Fruit fly (Drosophila melanogaster) whole organism, embryonic: ENCODE measurements around the gene CG13252.

Experiments used
- Ada2b ChIP-seq: fragments of 200-800 bp; sonication (Bioruptor generic); IDR thresholded peaks from 2 replicates; pipeline ENCODE4 v1.3.6; 2022; ENCODE audit warnings: missing biosample characterization, missing genetic modification characterization
- Adf1 ChIP-seq: fragments of 200-800 bp; sonication (Bioruptor generic); IDR thresholded peaks from 2 replicates; pipeline ENCODE4 v1.3.6; 2022; ENCODE audit warnings: missing biosample characterization, missing genetic modification characterization
- CG10959 ChIP-seq: fragments of 200-800 bp; sonication (Bioruptor generic); IDR thresholded peaks from 2 replicates; pipeline ENCODE4 v1.3.6; 2022; ENCODE audit warnings: missing biosample characterization, missing genetic modification characterization
- CG11695 ChIP-seq: fragments of 200-800 bp; sonication (Bioruptor generic); IDR thresholded peaks from 3 replicates; pipeline ENCODE4 v1.3.6; 2022; ENCODE audit warnings: missing biosample characterization, missing genetic modification characterization
- CG11696 ChIP-seq: fragments of 200-800 bp; sonication (Bioruptor generic); IDR thresholded peaks from 2 replicates; pipeline ENCODE4 v1.3.6; 2022; ENCODE audit warnings: missing biosample characterization, missing genetic modification characterization
- CG12071 ChIP-seq: fragments of 200-800 bp; sonication (Bioruptor generic); optimal IDR thresholded peaks from 3 replicates; lab custom pipeline; 2018; ENCODE audit warnings: missing biosample characterization, mild to moderate bottlenecking, missing genetic modification characterization
- CG1529 ChIP-seq: fragments of 200-800 bp; sonication (Bioruptor generic); optimal IDR thresholded peaks from 3 replicates; lab custom pipeline; 2018; ENCODE audit warnings: missing biosample characterization, missing genetic modification characterization
- CG16779 ChIP-seq: fragments of 200-800 bp; sonication (Bioruptor generic); IDR thresholded peaks from 2 replicates; pipeline ENCODE4 v1.3.6; 2022; ENCODE audit warnings: missing biosample characterization, missing genetic modification characterization
- CG1832 ChIP-seq: fragments of 200-800 bp; sonication (Bioruptor generic); optimal IDR thresholded peaks from 2 replicates; lab custom pipeline; 2017; ENCODE audit warnings: missing biosample characterization, mild to moderate bottlenecking, missing genetic modification characterization, inconsistent platforms
- CG2120 ChIP-seq: fragments of 200-800 bp; sonication (Bioruptor generic); optimal IDR thresholded peaks from 3 replicates; lab custom pipeline; 2016; ENCODE audit warnings: missing biosample characterization, missing genetic modification characterization
- CG2889 ChIP-seq: fragments of 200-800 bp; sonication (Bioruptor generic); IDR thresholded peaks from 3 replicates; pipeline ENCODE4 v1.3.6; 2022; ENCODE audit warnings: missing biosample characterization, missing genetic modification characterization
- CG31365 ChIP-seq: fragments of 200-800 bp; sonication (Bioruptor generic); optimal IDR thresholded peaks from 2 replicates; lab custom pipeline; 2018; ENCODE audit warnings: missing biosample characterization, mild to moderate bottlenecking, missing genetic modification characterization
- CG31388 ChIP-seq: fragments of 200-800 bp; sonication (Bioruptor generic); optimal IDR thresholded peaks from 2 replicates; lab custom pipeline; 2016; ENCODE audit warnings: missing biosample characterization, missing genetic modification characterization
- CG34376 ChIP-seq: fragments of 200-800 bp; sonication (Bioruptor generic); optimal IDR thresholded peaks from 2 replicates; lab custom pipeline; 2018; ENCODE audit warnings: missing biosample characterization, mild to moderate bottlenecking, missing genetic modification characterization
- CG4707 ChIP-seq: fragments of 200-800 bp; sonication (Bioruptor generic); optimal IDR thresholded peaks from 2 replicates; lab custom pipeline; 2018; ENCODE audit warnings: missing biosample characterization, mild to moderate bottlenecking, missing genetic modification characterization, moderate library complexity
- CG6813 ChIP-seq: fragments of 200-800 bp; sonication (Bioruptor generic); optimal IDR thresholded peaks from 2 replicates; lab custom pipeline; 2017; ENCODE audit warnings: missing biosample characterization, missing genetic modification characterization, mild to moderate bottlenecking, moderate library complexity, missing genetic modification reagents
- CG7372 ChIP-seq: fragments of 200-800 bp; sonication (Bioruptor generic); IDR thresholded peaks from 2 replicates; pipeline ENCODE4 v1.3.6; 2022; ENCODE audit warnings: missing biosample characterization, missing genetic modification characterization
- CG7928 ChIP-seq: fragments of 200-800 bp; sonication (Bioruptor generic); optimal IDR thresholded peaks from 2 replicates; lab custom pipeline; 2017; ENCODE audit warnings: missing biosample characterization, mild to moderate bottlenecking, missing genetic modification characterization
- CG9215 ChIP-seq: fragments of 200-800 bp; sonication (Bioruptor generic); IDR thresholded peaks from 2 replicates; pipeline ENCODE4 v1.3.6; 2022; ENCODE audit warnings: missing biosample characterization, missing genetic modification characterization
- CG9932 ChIP-seq: fragments of 200-800 bp; sonication (Bioruptor generic); IDR thresholded peaks from 2 replicates; pipeline ENCODE4 v1.3.6; 2022; ENCODE audit warnings: missing biosample characterization, missing genetic modification characterization
- Doc2 ChIP-seq: fragments of 200-800 bp; sonication (Bioruptor generic); IDR thresholded peaks from 2 replicates; pipeline ENCODE4 v1.3.6; 2022; ENCODE audit warnings: missing biosample characterization, missing genetic modification characterization
- Gug ChIP-seq: fragments of 200-800 bp; sonication (Bioruptor generic); IDR thresholded peaks from 4 replicates; pipeline ENCODE4 v1.3.6; 2022; ENCODE audit warnings: missing biosample characterization, missing genetic modification characterization
- Jarid2 ChIP-seq: fragments of 200-800 bp; sonication (Bioruptor generic); optimal IDR thresholded peaks from 3 replicates; lab custom pipeline; 2017; ENCODE audit warnings: mild to moderate bottlenecking, missing biosample characterization, missing genetic modification reagents, missing genetic modification characterization
- MBD-R2 ChIP-seq: fragments of 200-800 bp; sonication (Bioruptor generic); IDR thresholded peaks from 2 replicates; pipeline ENCODE4 v1.3.6; 2022; ENCODE audit warnings: missing biosample characterization, missing genetic modification characterization
- Mrtf ChIP-seq: fragments of 200-800 bp; sonication (Bioruptor generic); IDR thresholded peaks from 3 replicates; pipeline ENCODE4 v1.3.6; 2022; ENCODE audit warnings: missing biosample characterization, missing genetic modification characterization
- Opbp ChIP-seq: fragments of 200-800 bp; sonication (Bioruptor generic); IDR thresholded peaks from 3 replicates; pipeline ENCODE4 v1.3.6; 2022; ENCODE audit warnings: missing biosample characterization, missing genetic modification characterization; ENCODE audit not compliant: partially characterized antibody
- Ssrp ChIP-seq: fragments of 200-800 bp; sonication (Bioruptor generic); optimal IDR thresholded peaks from 2 replicates; lab custom pipeline; 2018; ENCODE audit warnings: missing biosample characterization, mild to moderate bottlenecking, missing genetic modification characterization, moderate library complexity
- Xrp1 ChIP-seq: fragments of 200-800 bp; sonication (Bioruptor generic); IDR thresholded peaks from 2 replicates; pipeline ENCODE4 v1.3.6; 2022; ENCODE audit warnings: missing biosample characterization, missing genetic modification characterization
- abd-A ChIP-seq: fragments of 200-800 bp; sonication (Bioruptor generic); optimal IDR thresholded peaks from 3 replicates; lab custom pipeline; 2019; ENCODE audit warnings: missing biosample characterization, mild to moderate bottlenecking, missing genetic modification characterization, moderate library complexity
- az2 ChIP-seq: fragments of 200-800 bp; sonication (Bioruptor generic); optimal IDR thresholded peaks from 3 replicates; lab custom pipeline; 2016; ENCODE audit warnings: missing biosample characterization, missing genetic modification characterization
- dimm ChIP-seq: fragments of 200-800 bp; sonication (Bioruptor generic); IDR thresholded peaks from 2 replicates; pipeline ENCODE4 v1.3.6; 2022; ENCODE audit warnings: missing biosample characterization, missing genetic modification characterization
- disco-r ChIP-seq: fragments of 200-800 bp; sonication (Bioruptor generic); optimal IDR thresholded peaks from 2 replicates; lab custom pipeline; 2016; ENCODE audit warnings: missing biosample characterization, missing genetic modification characterization
- dm ChIP-seq: fragments of 200-800 bp; sonication (Bioruptor generic); optimal IDR thresholded peaks from 3 replicates; lab custom pipeline; 2016; ENCODE audit warnings: missing biosample characterization, missing genetic modification characterization
- fd102C ChIP-seq: fragments of 200-800 bp; sonication (Bioruptor generic); optimal IDR thresholded peaks from 2 replicates; lab custom pipeline; 2018; ENCODE audit warnings: missing biosample characterization, mild to moderate bottlenecking, missing genetic modification characterization, moderate library complexity
- fd64A ChIP-seq: fragments of 200-800 bp; sonication (Bioruptor generic); optimal IDR thresholded peaks from 3 replicates; lab custom pipeline; 2018; ENCODE audit warnings: missing biosample characterization, mild to moderate bottlenecking, missing genetic modification characterization
- hbn ChIP-seq: fragments of 200-800 bp; sonication (Bioruptor generic); IDR thresholded peaks from 2 replicates; pipeline ENCODE4 v1.3.6; 2022; ENCODE audit warnings: missing biosample characterization, missing genetic modification characterization; ENCODE audit not compliant: partially characterized antibody
- ind ChIP-seq: fragments of 200-800 bp; sonication (Bioruptor generic); optimal IDR thresholded peaks from 3 replicates; lab custom pipeline; 2016; ENCODE audit warnings: missing biosample characterization, missing genetic modification characterization
- lilli ChIP-seq: fragments of 200-800 bp; sonication (Bioruptor generic); optimal IDR thresholded peaks from 3 replicates; lab custom pipeline; 2016; ENCODE audit warnings: missing biosample characterization, missing genetic modification characterization
- nerfin-1 ChIP-seq: fragments of 200-800 bp; sonication (Bioruptor generic); optimal IDR thresholded peaks from 3 replicates; lab custom pipeline; 2019; ENCODE audit warnings: missing biosample characterization, mild to moderate bottlenecking, missing genetic modification characterization, moderate library complexity
- onecut ChIP-seq: fragments of 200-800 bp; sonication (Bioruptor generic); IDR thresholded peaks from 2 replicates; pipeline ENCODE4 v1.3.6; 2022; ENCODE audit warnings: missing biosample characterization, missing genetic modification characterization
- pita ChIP-seq: fragments of 200-800 bp; sonication (Bioruptor generic); optimal IDR thresholded peaks from 2 replicates; lab custom pipeline; 2017; ENCODE audit warnings: missing biosample characterization, mild to moderate bottlenecking, missing genetic modification characterization
- ranshi ChIP-seq: fragments of 200-800 bp; sonication (Bioruptor generic); IDR thresholded peaks from 2 replicates; pipeline ENCODE4 v1.3.6; 2022; ENCODE audit warnings: missing biosample characterization, missing genetic modification characterization
- sc ChIP-seq, 3 experiments: fragments of >200 bp in 2 of 3; fragments of 200-800 bp in 1 of 3; sonication (Bioruptor generic) in 1 of 3; optimal IDR thresholded peaks; 2 replicates in 2 of 3; 3 replicates in 1 of 3; lab custom pipeline; 2017; ENCODE audit warnings: mild to moderate bottlenecking in 1 of 3, missing biosample characterization in 1 of 3, missing genetic modification characterization in 1 of 3, missing genetic modification reagents in 1 of 3
- scrt ChIP-seq: fragments of 200-800 bp; sonication (Bioruptor generic); optimal IDR thresholded peaks from 2 replicates; lab custom pipeline; 2018; ENCODE audit warnings: missing biosample characterization, mild to moderate bottlenecking, missing genetic modification characterization, moderate library complexity
- slbo ChIP-seq: fragments of 200-800 bp; sonication (Bioruptor generic); IDR thresholded peaks from 2 replicates; pipeline ENCODE4 v1.3.6; 2022; ENCODE audit warnings: missing biosample characterization, missing genetic modification characterization
- tio ChIP-seq: fragments of 200-800 bp; sonication (Bioruptor generic); optimal IDR thresholded peaks from 2 replicates; lab custom pipeline; 2017; ENCODE audit warnings: missing biosample characterization, missing genetic modification characterization, inconsistent platforms
- yki ChIP-seq: fragments of >200 bp; optimal IDR thresholded peaks from 3 replicates; lab custom pipeline; 2018
- z ChIP-seq: fragments of 200-800 bp; sonication (Bioruptor generic); IDR thresholded peaks from 3 replicates; pipeline ENCODE4 v1.3.6; 2022; ENCODE audit warnings: missing biosample characterization, missing genetic modification characterization
- zfh2 ChIP-seq: fragments of 200-800 bp; sonication (Bioruptor generic); optimal IDR thresholded peaks from 2 replicates; lab custom pipeline; 2016; ENCODE audit warnings: missing biosample characterization, missing genetic modification characterization

The CG13252 gene

dm6 chr3L:20778224-20779063, 48.1 kb downstream of the CG13252 start, which contains the start of the genes Pex16 and Pex14 (continued):
- TF ChIP-seq Opbp (GFP tag; lab: Robert Waterston, UW) (no peak), z (GFP tag; lab: Robert Waterston, UW) (no peak), pita (no peak), disco-r (GFP tag; lab: Kevin White, UChicago) (peak; percentile 48), CG2120 (GFP tag; lab: Kevin White, UChicago) (peak; percentile 85), az2 (GFP tag; lab: Kevin White, UChicago) (peak; percentile 76), CG7928 (GFP tag; lab: Kevin White, UChicago) (no peak), sc (optimal IDR thresholded peaks at IDR 0.05; lab: Kevin White, UChicago) (no peak), sc (GFP tag; optimal IDR thresholded peaks at IDR 0.05; lab: Kevin White, UChicago) (no peak), lilli (peak; percentile 85), Ssrp (tag; lab: Kevin White, UChicago) (peak; percentile 65), Ada2b (GFP tag; lab: Robert Waterston, UW) (peak; percentile 72), ind (GFP tag; lab: Kevin White, UChicago) (peak; percentile 81), CG31388 (no peak), CG31365 (tag; lab: Kevin White, UChicago) (peak; percentile 2), hbn (no peak), onecut (GFP tag; lab: Robert Waterston, UW) (peak; percentile 25; the same call in 1 of the 2 replicates), Xrp1 (GFP tag; lab: Robert Waterston, UW) (peak; percentile 69), CG34376 (no peak), Adf1 (GFP tag; lab: Robert Waterston, UW) (0 out of 2 replicates have a peak, but pooled peaks have one; percentile 8), abd-A (no peak), Jarid2 (GFP tag; lab: Kevin White, UChicago) (no peak), ranshi (GFP tag; lab: Robert Waterston, UW) (peak; percentile 71), CG7372 (GFP tag; lab: Robert Waterston, UW) (peak; percentile 81), Doc2 (no peak), tio (GFP tag; lab: Kevin White, UChicago) (no peak), fd102C (GFP tag; lab: Kevin White, UChicago) (no peak), CG4707 (peak; percentile 2), CG11695 (no peak), CG2889 (GFP tag; lab: Robert Waterston, UW) (peak; percentile 81), CG9932 (GFP tag; lab: Robert Waterston, UW) (peak; percentile 85), CG10959 (GFP tag; lab: Robert Waterston, UW) (no peak), CG11696 (GFP tag; lab: Robert Waterston, UW) (peak; percentile 48; the same call in 1 of the 2 replicates), Mrtf (peak; percentile 73), CG12071 (GFP tag; lab: Kevin White, UChicago) (peak; percentile 20), CG16779 (GFP tag; lab: Robert Waterston, UW) (no peak), scrt (no peak), dm (GFP tag; lab: Kevin White, UChicago) (peak; percentile 48), CG1529 (GFP tag; lab: Kevin White, UChicago) (peak; percentile 23), dimm (0 out of 2 replicates have a peak, but pooled peaks have one; percentile 36), CG1832 (GFP tag; lab: Kevin White, UChicago) (no peak), CG6813 (GFP tag; lab: Kevin White, UChicago) (no peak), yki (lab: Kevin White, UChicago) (no peak), Gug (GFP tag; lab: Robert Waterston, UW) (peak; percentile 82), MBD-R2 (GFP tag; lab: Robert Waterston, UW) (peak; percentile 81), zfh2 (GFP tag; lab: Kevin White, UChicago) (peak; percentile 85), CG9215 (GFP tag; lab: Robert Waterston, UW) (peak; percentile 82), fd64A (GFP tag; lab: Kevin White, UChicago) (no peak), slbo (GFP tag; lab: Robert Waterston, UW) (peak; percentile 88), nerfin-1 (tag; lab: Kevin White, UChicago) (peak; percentile 32)
